Fruit fly (Drosophila melanogaster) whole organism, embryonic: ENCODE results near the gene Fatp1.
A peak's percentile ranks its signal among the peaks of the same experiment; 100 is the strongest.

Experiments
- BEAF-32 ChIP-seq: fragments of 200-800 bp; sonication (Bioruptor generic); optimal IDR thresholded peaks from 3 replicates; lab custom pipeline; 2017; ENCODE audit warnings: missing biosample characterization, missing genetic modification characterization, mild to moderate bottlenecking, moderate library complexity, missing genetic modification reagents
- Bgb ChIP-seq: fragments of 200-800 bp; sonication (Bioruptor generic); IDR thresholded peaks from 2 replicates; pipeline ENCODE4 v1.3.6; 2022; ENCODE audit warnings: missing biosample characterization, missing genetic modification characterization; ENCODE audit not compliant: partially characterized antibody
- CG11093 ChIP-seq: fragments of 200-800 bp; sonication (Bioruptor generic); IDR thresholded peaks from 3 replicates; pipeline ENCODE4 v1.3.6; 2022; ENCODE audit warnings: missing biosample characterization, missing genetic modification characterization
- CG11398 ChIP-seq: fragments of 200-800 bp; sonication (Bioruptor generic); optimal IDR thresholded peaks from 2 replicates; lab custom pipeline; 2016; ENCODE audit warnings: missing biosample characterization, missing genetic modification characterization
- CG11456 ChIP-seq: fragments of 200-800 bp; sonication (Bioruptor generic); IDR thresholded peaks from 3 replicates; pipeline ENCODE4 v1.3.6; 2022; ENCODE audit warnings: missing biosample characterization, missing genetic modification characterization
- CG12219 ChIP-seq: fragments of 200-800 bp; sonication (Bioruptor generic); optimal IDR thresholded peaks from 3 replicates; lab custom pipeline; 2018; ENCODE audit warnings: missing biosample characterization, mild to moderate bottlenecking, missing genetic modification characterization
- CG12942 ChIP-seq: fragments of 200-800 bp; sonication (Bioruptor generic); optimal IDR thresholded peaks from 3 replicates; lab custom pipeline; 2016; ENCODE audit warnings: missing biosample characterization, missing genetic modification characterization
- CG14050 ChIP-seq: fragments of 200-800 bp; sonication (Bioruptor generic); IDR thresholded peaks from 3 replicates; pipeline ENCODE4 v1.3.6; 2022; ENCODE audit warnings: missing biosample characterization, missing genetic modification characterization
- CG1647 ChIP-seq: fragments of 200-800 bp; sonication (Bioruptor generic); optimal IDR thresholded peaks from 3 replicates; lab custom pipeline; 2016; ENCODE audit warnings: missing biosample characterization, missing genetic modification characterization
- CG16815 ChIP-seq: fragments of 200-800 bp; sonication (Bioruptor generic); optimal IDR thresholded peaks from 3 replicates; lab custom pipeline; 2017; ENCODE audit warnings: missing biosample characterization, mild to moderate bottlenecking, missing genetic modification characterization
- CG17612 ChIP-seq: fragments of 200-800 bp; sonication (Bioruptor generic); IDR thresholded peaks from 2 replicates; pipeline ENCODE4 v1.3.6; 2022; ENCODE audit warnings: missing biosample characterization, missing genetic modification characterization
- CG18011 ChIP-seq: fragments of 200-800 bp; sonication (Bioruptor generic); optimal IDR thresholded peaks from 2 replicates; lab custom pipeline; 2017; ENCODE audit warnings: missing biosample characterization, missing genetic modification characterization, mild to moderate bottlenecking, moderate library complexity, missing genotype
- CG18476 ChIP-seq: fragments of 200-800 bp; sonication (Bioruptor generic); optimal IDR thresholded peaks from 2 replicates; lab custom pipeline; 2016; ENCODE audit warnings: missing biosample characterization, mild to moderate bottlenecking, missing genetic modification characterization
- CG18599 ChIP-seq: fragments of 200-800 bp; sonication (Bioruptor generic); optimal IDR thresholded peaks from 3 replicates; lab custom pipeline; 2017; ENCODE audit warnings: missing biosample characterization, missing genetic modification characterization, mild to moderate bottlenecking, moderate library complexity, missing genetic modification reagents
- CG18764 ChIP-seq: fragments of 200-800 bp; sonication (Bioruptor generic); optimal IDR thresholded peaks from 3 replicates; lab custom pipeline; 2016; ENCODE audit warnings: missing biosample characterization, missing genetic modification characterization
- CG2116 ChIP-seq: fragments of 200-800 bp; sonication (Bioruptor generic); optimal IDR thresholded peaks from 3 replicates; lab custom pipeline; 2018; ENCODE audit warnings: missing biosample characterization, mild to moderate bottlenecking, missing genetic modification characterization
- CG2129 ChIP-seq: fragments of 200-800 bp; sonication (Bioruptor generic); IDR thresholded peaks from 2 replicates; pipeline ENCODE4 v1.3.6; 2022; ENCODE audit warnings: missing biosample characterization, missing genetic modification characterization; ENCODE audit not compliant: partially characterized antibody
- CG31365 ChIP-seq: fragments of 200-800 bp; sonication (Bioruptor generic); optimal IDR thresholded peaks from 2 replicates; lab custom pipeline; 2018; ENCODE audit warnings: missing biosample characterization, mild to moderate bottlenecking, missing genetic modification characterization
- CG31441 ChIP-seq: fragments of 200-800 bp; sonication (Bioruptor generic); IDR thresholded peaks from 2 replicates; pipeline ENCODE4 v1.3.6; 2022; ENCODE audit warnings: missing biosample characterization, missing genetic modification characterization
- CG4328 ChIP-seq: fragments of 200-800 bp; sonication (Bioruptor generic); optimal IDR thresholded peaks from 3 replicates; lab custom pipeline; 2017; ENCODE audit warnings: missing biosample characterization, missing genetic modification reagents, missing genetic modification characterization
- CG5180 ChIP-seq: fragments of 200-800 bp; sonication (Bioruptor generic); optimal IDR thresholded peaks from 3 replicates; lab custom pipeline; 2017; ENCODE audit warnings: missing biosample characterization, missing genetic modification characterization, mild to moderate bottlenecking, moderate library complexity, missing genetic modification reagents
- CG6854 ChIP-seq: fragments of 200-800 bp; sonication (Bioruptor generic); optimal IDR thresholded peaks from 3 replicates; lab custom pipeline; 2017; ENCODE audit warnings: missing biosample characterization, mild to moderate bottlenecking, missing genetic modification characterization
- CG7357 ChIP-seq: fragments of 200-800 bp; sonication (Bioruptor generic); IDR thresholded peaks from 3 replicates; pipeline ENCODE4 v1.3.6; 2022; ENCODE audit warnings: missing biosample characterization, missing genetic modification characterization
- CG8924 ChIP-seq: fragments of 200-800 bp; optimal IDR thresholded peaks from 3 replicates; lab custom pipeline; 2019; ENCODE audit warnings: missing biosample characterization, mild to moderate bottlenecking, missing genetic modification characterization, moderate library complexity
- CTCF ChIP-seq: fragments of 200-800 bp; sonication (Bioruptor generic); optimal IDR thresholded peaks from 2 replicates; lab custom pipeline; 2017; ENCODE audit warnings: missing biosample characterization, mild to moderate bottlenecking, missing genetic modification characterization, moderate library complexity
- CoRest ChIP-seq: fragments of 200-800 bp; sonication (Bioruptor generic); optimal IDR thresholded peaks from 3 replicates; lab custom pipeline; 2018; ENCODE audit warnings: missing biosample characterization, mild to moderate bottlenecking, missing genetic modification characterization, moderate library complexity
- Dp ChIP-seq: fragments of 200-800 bp; sonication (Bioruptor generic); optimal IDR thresholded peaks from 2 replicates; lab custom pipeline; 2018; ENCODE audit warnings: missing biosample characterization, mild to moderate bottlenecking, missing genetic modification characterization, moderate library complexity
- Drgx ChIP-seq: fragments of 200-800 bp; sonication (Bioruptor generic); IDR thresholded peaks from 2 replicates; pipeline ENCODE4 v1.3.6; 2022; ENCODE audit warnings: missing biosample characterization, missing genetic modification characterization
- Eip74EF ChIP-seq, 2 experiments: fragments of 200-800 bp in 1 of 2; fragments of >200 bp in 1 of 2; sonication (Bioruptor generic) in 1 of 2; optimal IDR thresholded peaks; 2 replicates each; lab custom pipeline; 2017 to 2019; ENCODE audit warnings: missing biosample characterization in 2 of 2, missing genetic modification characterization in 2 of 2, mild to moderate bottlenecking in 1 of 2, moderate library complexity in 1 of 2
- Jarid2 ChIP-seq: fragments of 200-800 bp; sonication (Bioruptor generic); optimal IDR thresholded peaks from 3 replicates; lab custom pipeline; 2017; ENCODE audit warnings: mild to moderate bottlenecking, missing biosample characterization, missing genetic modification reagents, missing genetic modification characterization
- MTF-1 ChIP-seq: fragments of 200-800 bp; sonication (Bioruptor generic); optimal IDR thresholded peaks from 2 replicates; lab custom pipeline; 2018; ENCODE audit warnings: missing biosample characterization, mild to moderate bottlenecking, missing genetic modification characterization, borderline replicate concordance
- Med ChIP-seq: fragments of 200-800 bp; sonication (Bioruptor generic); peaks from one replicate; lab custom pipeline; 2016; ENCODE audit warnings: missing biosample characterization, missing genetic modification characterization, mild to moderate bottlenecking, inconsistent platforms, moderate library complexity
- Myb ChIP-seq: fragments of 200-800 bp; sonication (Bioruptor generic); optimal IDR thresholded peaks from 2 replicates; lab custom pipeline; 2016; ENCODE audit warnings: missing biosample characterization, missing genetic modification characterization
- Opbp ChIP-seq: fragments of 200-800 bp; sonication (Bioruptor generic); IDR thresholded peaks from 3 replicates; pipeline ENCODE4 v1.3.6; 2022; ENCODE audit warnings: missing biosample characterization, missing genetic modification characterization; ENCODE audit not compliant: partially characterized antibody
- Pdp1 ChIP-seq, 2 experiments: fragments of 200-800 bp; sonication (Bioruptor generic); optimal IDR thresholded peaks; 3 replicates each; lab custom pipeline; 2016; ENCODE audit warnings: missing biosample characterization in 2 of 2, missing genetic modification characterization in 2 of 2, mild to moderate bottlenecking in 1 of 2, moderate library complexity in 1 of 2
- bbx ChIP-seq: fragments of 200-800 bp; sonication (Bioruptor generic); IDR thresholded peaks from 2 replicates; pipeline ENCODE4 v1.3.6; 2022; ENCODE audit warnings: missing biosample characterization, missing genetic modification characterization; ENCODE audit not compliant: partially characterized antibody
- crp ChIP-seq, 2 experiments: fragments of 200-800 bp; sonication (Bioruptor generic); optimal IDR thresholded peaks; 2 replicates in 1 of 2; 3 replicates in 1 of 2; lab custom pipeline; 2017; ENCODE audit warnings: missing biosample characterization in 2 of 2, missing genetic modification characterization in 2 of 2, mild to moderate bottlenecking in 1 of 2, moderate library complexity in 1 of 2
- eve ChIP-seq, 2 experiments: fragments of >200 bp; optimal IDR thresholded peaks; 2 replicates each; lab custom pipeline; 2017; ENCODE audit warnings: missing biosample characterization in 2 of 2, missing genetic modification characterization in 2 of 2
- ftz-f1 ChIP-seq: fragments of 200-800 bp; sonication (Bioruptor generic); optimal IDR thresholded peaks from 2 replicates; lab custom pipeline; 2016; ENCODE audit warnings: missing biosample characterization, missing genetic modification characterization
- kay ChIP-seq: fragments of 200-800 bp; sonication (Bioruptor generic); optimal IDR thresholded peaks from 2 replicates; lab custom pipeline; 2016; ENCODE audit warnings: missing biosample characterization, missing genetic modification characterization
- nmo ChIP-seq: fragments of 200-800 bp; sonication (Bioruptor generic); optimal IDR thresholded peaks from 2 replicates; lab custom pipeline; 2018; ENCODE audit warnings: missing biosample characterization, mild to moderate bottlenecking, missing genetic modification characterization, moderate library complexity
- phol ChIP-seq: fragments of 200-800 bp; sonication (Bioruptor generic); optimal IDR thresholded peaks from 3 replicates; lab custom pipeline; 2018; ENCODE audit warnings: missing biosample characterization, mild to moderate bottlenecking, missing genetic modification characterization, moderate library complexity
- psq ChIP-seq: fragments of 200-800 bp; sonication (Bioruptor generic); optimal IDR thresholded peaks from 2 replicates; lab custom pipeline; 2017; ENCODE audit warnings: missing biosample characterization, missing genetic modification characterization
- ranshi ChIP-seq: fragments of 200-800 bp; sonication (Bioruptor generic); IDR thresholded peaks from 2 replicates; pipeline ENCODE4 v1.3.6; 2022; ENCODE audit warnings: missing biosample characterization, missing genetic modification characterization
- slp2 ChIP-seq: fragments of 200-800 bp; sonication (Bioruptor generic); optimal IDR thresholded peaks from 2 replicates; lab custom pipeline; 2016; ENCODE audit warnings: missing biosample characterization, missing genetic modification characterization
- ssp ChIP-seq: fragments of 200-800 bp; sonication (Bioruptor generic); IDR thresholded peaks from 2 replicates; pipeline ENCODE4 v1.3.6; 2022; ENCODE audit warnings: missing biosample characterization, missing genetic modification characterization
- tx ChIP-seq: fragments of 200-800 bp; sonication (Bioruptor generic); optimal IDR thresholded peaks from 2 replicates; lab custom pipeline; 2016; ENCODE audit warnings: missing biosample characterization, missing genetic modification characterization
- wor ChIP-seq: fragments of 200-800 bp; sonication (Bioruptor generic); IDR thresholded peaks from 2 replicates; pipeline ENCODE4 v1.3.6; 2022; ENCODE audit warnings: missing biosample characterization, missing genetic modification characterization
- zfh1 ChIP-seq: fragments of 200-800 bp; sonication (Bioruptor generic); IDR thresholded peaks from 3 replicates; pipeline ENCODE4 v1.3.6; 2022; ENCODE audit warnings: missing biosample characterization, missing genetic modification characterization

Fatp1 gene

DNA sequence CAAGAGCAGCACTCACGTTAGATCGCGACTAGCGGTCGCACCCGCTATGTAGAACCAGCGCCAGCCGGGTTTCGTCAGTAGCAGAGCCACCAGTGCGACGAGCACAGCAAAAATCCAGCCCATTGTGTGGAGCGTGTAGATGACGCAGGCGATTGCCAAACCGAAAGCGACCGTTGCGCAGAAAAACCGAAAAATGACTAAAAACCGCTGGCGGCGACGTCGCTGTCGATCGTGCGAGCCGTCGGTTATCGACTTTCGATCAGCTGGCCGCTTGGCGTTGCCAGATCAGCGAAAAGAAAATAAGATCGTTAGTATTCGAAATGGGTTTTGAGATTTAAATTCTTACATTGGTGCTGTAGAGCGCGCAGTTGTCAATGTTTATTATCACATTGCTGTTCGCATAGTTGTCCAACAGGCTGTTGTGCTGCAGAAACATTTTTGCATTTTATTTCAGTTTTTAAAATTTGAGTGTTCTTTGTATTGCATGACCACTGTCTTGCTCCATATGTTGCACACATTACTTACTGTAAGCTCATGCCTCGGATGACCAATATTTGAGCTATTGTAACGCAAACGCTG lies 459 bp downstream of the Fatp1 start (continued):
- TF ChIP-seq CG4328 (GFP tag; lab: Kevin White, UChicago) = no peak
- TF ChIP-seq CG11093 (GFP tag; lab: Robert Waterston, UW) = no peak
- TF ChIP-seq CG18011 (GFP tag; lab: Kevin White, UChicago) = peak; percentile 30
- TF ChIP-seq CG18599 = peak; percentile 44
- no peak for TF ChIP-seq CG2129 (GFP tag; lab: Robert Waterston, UW)
- peak; percentile 17 for TF ChIP-seq CG31365 (tag; lab: Kevin White, UChicago)
- TF ChIP-seq Opbp = peak; percentile 60; the same call in 2 of the 3 replicates
- peak; percentile 59 for TF ChIP-seq CG2116 (GFP tag; lab: Kevin White, UChicago)
- TF ChIP-seq ftz-f1 (GFP tag; lab: Kevin White, UChicago) = peak; percentile 69
- TF ChIP-seq wor (GFP tag; lab: Robert Waterston, UW) = peak; percentile 33; the same call in 1 of the 2 replicates
- peak; percentile 91 for TF ChIP-seq Med
- TF ChIP-seq Drgx (GFP tag; lab: Robert Waterston, UW) = peak; percentile 64
- TF ChIP-seq BEAF-32 (GFP tag; lab: Kevin White, UChicago) = peak; percentile 55
- TF ChIP-seq Dp = peak; percentile 19
- peak; percentile 36 for TF ChIP-seq CG18476 (GFP tag; lab: Kevin White, UChicago)
- TF ChIP-seq tx (GFP tag; lab: Kevin White, UChicago) = no peak
- peak; percentile 40 for TF ChIP-seq CTCF (GFP tag; lab: Kevin White, UChicago)
- peak; percentile 7 for TF ChIP-seq slp2 (GFP tag; lab: Kevin White, UChicago)
- peak; percentile 35 to 91 for TF ChIP-seq crp (GFP tag; optimal IDR thresholded peaks at IDR 0.05; lab: Kevin White, UChicago)
- peak; percentile 38 for TF ChIP-seq phol (tag; lab: Kevin White, UChicago)
- peak; percentile 14 for TF ChIP-seq CG16815
- TF ChIP-seq CG11456 (GFP tag; lab: Robert Waterston, UW) = peak; percentile 63; the same call in 1 of the 3 replicates
- TF ChIP-seq eve (GFP tag; optimal IDR thresholded peaks at IDR 0.05; lab: Kevin White, UChicago) = no peak
- TF ChIP-seq CG11398 = peak; percentile 13
- peak; percentile 40 for TF ChIP-seq CoRest
- TF ChIP-seq Eip74EF (GFP tag; optimal IDR thresholded peaks at IDR 0.05; lab: Kevin White, UChicago) = peak in 1 of 2 experiments; percentile 14
- no peak for TF ChIP-seq CG7357
- TF ChIP-seq psq (GFP tag; lab: Kevin White, UChicago) = no peak
- peak; percentile 4 for TF ChIP-seq CG18764 (GFP tag; lab: Kevin White, UChicago)
- peak; percentile 12 for TF ChIP-seq CG8924
- TF ChIP-seq CG17612 (GFP tag; lab: Robert Waterston, UW) = 0 out of 2 replicates have a peak, but pooled peaks have one; percentile 14
- no peak for TF ChIP-seq CG1647
- TF ChIP-seq CG12942 (GFP tag; lab: Kevin White, UChicago) = peak; percentile 3
- TF ChIP-seq Myb = peak; percentile 96
- TF ChIP-seq CG31441 (GFP tag; lab: Robert Waterston, UW) = peak; percentile 47
- TF ChIP-seq MTF-1 (GFP tag; lab: Kevin White, UChicago) = peak; percentile 27
- peak in 1 of 2 experiments; percentile 1 for TF ChIP-seq Pdp1 (GFP tag; optimal IDR thresholded peaks at IDR 0.05; lab: Kevin White, UChicago)
- peak; percentile 94 for TF ChIP-seq Jarid2 (GFP tag; lab: Kevin White, UChicago)
- peak; percentile 50; the same call in 1 of the 2 replicates for TF ChIP-seq Bgb (GFP tag; lab: Robert Waterston, UW)
- TF ChIP-seq bbx (GFP tag; lab: Robert Waterston, UW) = peak; percentile 48; the same call in 1 of the 2 replicates
- TF ChIP-seq zfh1 (GFP tag; lab: Robert Waterston, UW) = peak; percentile 19; the same call in 1 of the 3 replicates
- TF ChIP-seq CG12219 = peak; percentile 45
- no peak for TF ChIP-seq ssp
- peak; percentile 17 for TF ChIP-seq CG5180 (GFP tag; lab: Kevin White, UChicago)
- TF ChIP-seq CG6854 = peak; percentile 21
- TF ChIP-seq ranshi (GFP tag; lab: Robert Waterston, UW) = peak; percentile 4
- TF ChIP-seq kay (GFP tag; lab: Kevin White, UChicago) = peak; percentile 26
- peak; percentile 19; the same call in 2 of the 3 replicates for TF ChIP-seq CG14050 (GFP tag; lab: Robert Waterston, UW)
- peak; percentile 30 for TF ChIP-seq nmo (GFP tag; lab: Kevin White, UChicago)
